Fruit fly (Drosophila melanogaster) whole organism, wandering third instar larva: ENCODE results near the gene CG15152.

Experiments
- CrebA ChIP-seq: fragments of 200-800 bp; sonication (Bioruptor generic); optimal IDR thresholded peaks from 2 replicates; lab custom pipeline; 2016; ENCODE audit warnings: missing biosample characterization, mild to moderate bottlenecking, missing genetic modification characterization, borderline replicate concordance
- HLH106 ChIP-seq: fragments of 200-800 bp; optimal IDR thresholded peaks from 3 replicates; lab custom pipeline; 2019; ENCODE audit warnings: missing biosample characterization, mild to moderate bottlenecking, missing genetic modification characterization, moderate library complexity
- Jra ChIP-seq: sonication (Bioruptor generic); optimal IDR thresholded peaks from 2 replicates; lab custom pipeline; 2016; ENCODE audit warnings: missing biosample characterization, missing genetic modification characterization
- Myc ChIP-seq: fragments of >200 bp; optimal IDR thresholded peaks from 2 replicates; lab custom pipeline; 2017
- OdsH ChIP-seq: fragments of 200-800 bp; sonication (Bioruptor generic); optimal IDR thresholded peaks from 2 replicates; lab custom pipeline; 2016; ENCODE audit warnings: missing biosample characterization, mild to moderate bottlenecking, missing genetic modification characterization
- Rel ChIP-seq, 2 experiments: fragments of 200-800 bp; sonication (Bioruptor generic) in 1 of 2; optimal IDR thresholded peaks; 2 replicates in 1 of 2; 3 replicates in 1 of 2; lab custom pipeline; 2016 to 2019; ENCODE audit warnings: mild to moderate bottlenecking in 2 of 2, missing biosample characterization in 2 of 2, missing genetic modification characterization in 2 of 2, moderate library complexity in 1 of 2
- dsf ChIP-seq: sonication (Bioruptor generic); optimal IDR thresholded peaks from 2 replicates; lab custom pipeline; 2016; ENCODE audit warnings: missing biosample characterization, missing genetic modification characterization, borderline replicate concordance
- ey ChIP-seq: fragments of 200-800 bp; sonication (Bioruptor generic); optimal IDR thresholded peaks from 2 replicates; lab custom pipeline; 2016; ENCODE audit warnings: missing biosample characterization, missing genetic modification characterization
- h ChIP-seq: fragments of 200-800 bp; sonication (Bioruptor generic); optimal IDR thresholded peaks from 3 replicates; lab custom pipeline; 2016; ENCODE audit warnings: missing biosample characterization, mild to moderate bottlenecking, missing genetic modification characterization
- lola ChIP-seq: fragments of >200 bp; optimal IDR thresholded peaks from 2 replicates; lab custom pipeline; 2017; ENCODE audit warnings: missing biosample characterization, missing genetic modification characterization
- psq ChIP-seq: fragments of 200-800 bp; sonication (Bioruptor generic); optimal IDR thresholded peaks from 3 replicates; lab custom pipeline; 2017; ENCODE audit warnings: missing biosample characterization, mild to moderate bottlenecking, missing genetic modification characterization, moderate library complexity
- sage ChIP-seq: fragments of 200-800 bp; sonication (Bioruptor generic); optimal IDR thresholded peaks from 2 replicates; lab custom pipeline; 2016; ENCODE audit warnings: missing biosample characterization, mild to moderate bottlenecking, missing genetic modification characterization
- usp ChIP-seq: fragments of >200 bp; optimal IDR thresholded peaks from 2 replicates; lab custom pipeline; 2017; ENCODE audit warnings: missing biosample characterization, missing genetic modification characterization

dm6 chr2L:18122231-18122551 lies 7.8 kb downstream of the CG15152 start:
- TF ChIP-seq sage (GFP tag; lab: Kevin White, UChicago): peak; percentile 9
- TF ChIP-seq usp (GFP tag; lab: Kevin White, UChicago): no peak
- TF ChIP-seq CrebA (GFP tag; lab: Kevin White, UChicago): no peak
- peak; percentile 46 for TF ChIP-seq HLH106 (tag; lab: Kevin White, UChicago)
- TF ChIP-seq h: no peak
- no peak for TF ChIP-seq Myc (lab: Kevin White, UChicago)
- no peak for TF ChIP-seq ey (GFP tag; lab: Kevin White, UChicago)
- no peak for TF ChIP-seq dsf (GFP tag; lab: Kevin White, UChicago)
- TF ChIP-seq Rel (GFP tag; optimal IDR thresholded peaks at IDR 0.05; lab: Kevin White, UChicago): no peak
- no peak for TF ChIP-seq Rel (tag; optimal IDR thresholded peaks at IDR 0.05; lab: Kevin White, UChicago)
- no peak for TF ChIP-seq Jra (GFP tag; lab: Kevin White, UChicago)
- no peak for TF ChIP-seq lola (GFP tag; lab: Kevin White, UChicago)
- no peak for TF ChIP-seq OdsH (GFP tag; lab: Kevin White, UChicago)
- TF ChIP-seq psq (GFP tag; lab: Kevin White, UChicago): peak; percentile 17
